Worm (Caenorhabditis elegans): Measurements from ENCODE around the gene R08D7.5.

The R08D7.5 gene

ce11 chrIII:8937571-8937970 lies 36.4 kb upstream of the R08D7.5 start (continued):
- TF ChIP-seq madf-8 (GFP tag; conservative IDR thresholded peaks at IDR 0.05) (0 out of 2 replicates have a peak, but pooled peaks have one; percentile 24), B0261.1 (tag; optimal IDR thresholded peaks at IDR 0.05) (peak; percentile 83), Y67H2A.10 (GFP tag; conservative IDR thresholded peaks at IDR 0.05) (no peak), Y79H2A.3 (GFP tag; conservative IDR thresholded peaks at IDR 0.05) (0 out of 2 replicates have a peak, but pooled peaks have one; percentile 55), hlh-26 (GFP tag; conservative IDR thresholded peaks at IDR 0.05) (no peak), lin-54 (GFP tag; optimal IDR thresholded peaks at IDR 0.05) (no peak), nfyb-1 (GFP tag; IDR thresholded peaks at IDR 0.05) (no peak), egl-44 (GFP tag; IDR thresholded peaks at IDR 0.05) (0 out of 2 replicates have a peak, but pooled peaks have one; percentile 37), hmg-1.2 (GFP tag; IDR thresholded peaks at IDR 0.05) (peak; percentile 70), cebp-2 (GFP tag; IDR thresholded peaks at IDR 0.05) (no peak), dox-1 (GFP tag; IDR thresholded peaks at IDR 0.05) (no peak), ets-4 (GFP tag; optimal IDR thresholded peaks at IDR 0.05) (peak; percentile 57), nfya-1 (tag; optimal IDR thresholded peaks at IDR 0.05; ENCODE audit: borderline replicate concordance, insufficient read depth) (no peak), egl-18 (GFP tag; IDR thresholded peaks at IDR 0.05) (no peak), lag-1 (GFP tag; IDR thresholded peaks at IDR 0.05) (no peak), F57C9.4 (tag; optimal IDR thresholded peaks at IDR 0.05) (peak; percentile 46), ceh-79 (tag; optimal IDR thresholded peaks at IDR 0.05) (no peak), bed-1 (GFP tag; IDR thresholded peaks at IDR 0.05) (0 out of 2 replicates have a peak, but pooled peaks have one; percentile 73), let-526 (GFP tag; IDR thresholded peaks at IDR 0.05) (peak; percentile 68; the same call in 1 of the 2 replicates), ceh-27 (GFP tag; optimal IDR thresholded peaks at IDR 0.05) (peak; percentile 77), mes-4 (tag; optimal IDR thresholded peaks at IDR 0.05) (peak; percentile 38), ztf-28 (GFP tag; IDR thresholded peaks at IDR 0.05) (no peak), rec-8 (tag; optimal IDR thresholded peaks at IDR 0.05) (peak; percentile 63 to 87), B0336.3 (GFP tag; IDR thresholded peaks at IDR 0.05) (no peak), let-607 (tag; optimal IDR thresholded peaks at IDR 0.05) (peak; percentile 45 to 65), ztf-3 (GFP tag; optimal IDR thresholded peaks at IDR 0.05) (peak; percentile 21), rpc-1 (optimal IDR thresholded peaks at IDR 0.05) (peak; percentile 86), rpc-1 (tag; optimal IDR thresholded peaks at IDR 0.05) (peak; percentile 93), nfya-2 (GFP tag; IDR thresholded peaks at IDR 0.05) (no peak), D2030.7 (GFP tag; IDR thresholded peaks at IDR 0.05) (peak; percentile 80), mxl-1 (tag; optimal IDR thresholded peaks at IDR 0.05) (peak; percentile 67), nhr-27 (tag; optimal IDR thresholded peaks at IDR 0.05) (peak; percentile 27), madf-10 (tag; optimal IDR thresholded peaks at IDR 0.05) (peak; percentile 81), athp-1 (tag; optimal IDR thresholded peaks at IDR 0.05) (peak; percentile 78), mcd-1 (GFP tag; IDR thresholded peaks at IDR 0.05) (no peak), nhr-90 (tag; optimal IDR thresholded peaks at IDR 0.05) (peak; percentile 89), snpc-3.4 (tag; optimal IDR thresholded peaks at IDR 0.05) (peak; percentile 52), repo-1 (tag; optimal IDR thresholded peaks at IDR 0.05) (no peak), ztf-26 (tag; optimal IDR thresholded peaks at IDR 0.05) (no peak), atf-7 (tag; optimal IDR thresholded peaks at IDR 0.05) (no peak), lsy-27 (tag; optimal IDR thresholded peaks at IDR 0.05; ENCODE audit: borderline replicate concordance, insufficient read depth) (no peak), ekl-4 (GFP tag; IDR thresholded peaks at IDR 0.05) (peak; percentile 76; the same call in 1 of the 2 replicates), rcor-1 (GFP tag; IDR thresholded peaks at IDR 0.05) (peak; percentile 67; the same call in 1 of the 2 replicates), Y95B8A.8 (GFP tag; IDR thresholded peaks at IDR 0.05) (0 out of 2 replicates have a peak, but pooled peaks have one; percentile 55), xnd-1 (tag; optimal IDR thresholded peaks at IDR 0.05) (no peak), nhr-120 (GFP tag; IDR thresholded peaks at IDR 0.05) (peak; percentile 85; the same call in 1 of the 2 replicates), C06A6.2 (GFP tag; conservative IDR thresholded peaks at IDR 0.05) (no peak), ztf-6 (GFP tag; IDR thresholded peaks at IDR 0.05) (no peak; the same call in 1 of the 2 replicates), ceh-100 (GFP tag; IDR thresholded peaks at IDR 0.05) (peak; percentile 65)
